Fruit fly (Drosophila melanogaster): ENCODE data around the gene Dip-B.
A peak's percentile ranks its signal among the peaks of the same experiment; 100 is the strongest.

Gene Dip-B

dm6 chr3R:13817480-13818305, 35.6 kb downstream of the Dip-B start (continued):
- TF ChIP-seq Mrtf (GFP tag; IDR thresholded peaks at IDR 0.05) (0 out of 3 replicates have a peak, but pooled peaks have one; percentile 22), seq (GFP tag; IDR thresholded peaks at IDR 0.05) (no peak), CG11696 (GFP tag; IDR thresholded peaks at IDR 0.05) (no peak), CG8281 (tag; optimal IDR thresholded peaks at IDR 0.05) (peak; percentile 23), klu (GFP tag; IDR thresholded peaks at IDR 0.05) (no peak), CG9876 (GFP tag; optimal IDR thresholded peaks at IDR 0.05) (no peak), H2.0 (GFP tag; IDR thresholded peaks at IDR 0.05) (peak; percentile 25), Hr3 (GFP tag; optimal IDR thresholded peaks at IDR 0.05) (peak; percentile 47), amos (GFP tag; IDR thresholded peaks at IDR 0.05; ENCODE audit: partially characterized antibody) (no peak), zf30C (GFP tag; optimal IDR thresholded peaks at IDR 0.05) (peak; percentile 23), kah (GFP tag; optimal IDR thresholded peaks at IDR 0.05) (peak; percentile 9), Pdp1 (GFP tag; optimal IDR thresholded peaks at IDR 0.05) (peak; percentile 40 to 47), CG10959 (GFP tag; IDR thresholded peaks at IDR 0.05) (no peak), ERR (GFP tag; optimal IDR thresholded peaks at IDR 0.05) (no peak), CG3407 (GFP tag; optimal IDR thresholded peaks at IDR 0.05) (peak; percentile 29), Antp (GFP tag; optimal IDR thresholded peaks at IDR 0.05) (peak; percentile 2), Hsf (GFP tag; optimal IDR thresholded peaks at IDR 0.05) (no peak), D19A (tag; optimal IDR thresholded peaks at IDR 0.05) (peak; percentile 57), Dll (GFP tag; IDR thresholded peaks at IDR 0.05; ENCODE audit: partially characterized antibody) (no peak), zfh1 (GFP tag; IDR thresholded peaks at IDR 0.05) (peak; percentile 41; the same call in 2 of the 3 replicates), gsb (GFP tag; IDR thresholded peaks at IDR 0.05) (no peak), Awh (GFP tag; IDR thresholded peaks at IDR 0.05) (peak; percentile 14; the same call in 1 of the 2 replicates), CG10565 (GFP tag; optimal IDR thresholded peaks at IDR 0.05) (no peak), Myb (GFP tag; optimal IDR thresholded peaks at IDR 0.05) (peak; percentile 9), Chrac-16 (GFP tag; optimal IDR thresholded peaks at IDR 0.05) (peak; percentile 29), CG32772 (GFP tag; IDR thresholded peaks at IDR 0.05) (peak; percentile 59), Sox100B (GFP tag; optimal IDR thresholded peaks at IDR 0.05) (peak; percentile 71), wek (GFP tag; optimal IDR thresholded peaks at IDR 0.05) (peak; percentile 8), dan (GFP tag; IDR thresholded peaks at IDR 0.05) (no peak), CG2120 (GFP tag; optimal IDR thresholded peaks at IDR 0.05) (no peak), dati (GFP tag; IDR thresholded peaks at IDR 0.05) (peak; percentile 34; the same call in 1 of the 2 replicates), tap (tag; optimal IDR thresholded peaks at IDR 0.05) (peak; percentile 45), Asciz (GFP tag; optimal IDR thresholded peaks at IDR 0.05) (peak; percentile 78), CG15514 (GFP tag; optimal IDR thresholded peaks at IDR 0.05) (no peak), CG9609 (GFP tag; optimal IDR thresholded peaks at IDR 0.05) (no peak), Doc3 (GFP tag; IDR thresholded peaks at IDR 0.05; ENCODE audit: partially characterized antibody) (no peak), CG4404 (GFP tag; IDR thresholded peaks at IDR 0.05) (peak; percentile 14; the same call in 1 of the 2 replicates), caup (GFP tag; optimal IDR thresholded peaks at IDR 0.05; ENCODE audit: severe bottlenecking) (no peak), Xrp1 (GFP tag; IDR thresholded peaks at IDR 0.05) (peak; percentile 73), crc (GFP tag; optimal IDR thresholded peaks at IDR 0.05) (no peak), gem (tag; optimal IDR thresholded peaks at IDR 0.05) (peak; percentile 85), jing (GFP tag; optimal IDR thresholded peaks at IDR 0.05) (peak; percentile 28), CG7357 (GFP tag; IDR thresholded peaks at IDR 0.05) (peak; percentile 49; the same call in 2 of the 3 replicates), ems (GFP tag; optimal IDR thresholded peaks at IDR 0.05) (no peak), HHEX (GFP tag; optimal IDR thresholded peaks at IDR 0.05) (peak; percentile 11), Jarid2 (GFP tag; optimal IDR thresholded peaks at IDR 0.05) (no peak), CG17186 (GFP tag; optimal IDR thresholded peaks at IDR 0.05) (peak; percentile 10), croc (GFP tag; conservative IDR thresholded peaks at IDR 0.05) (peak; percentile 83), CG34376 (GFP tag; optimal IDR thresholded peaks at IDR 0.05) (no peak), CTCF (GFP tag; optimal IDR thresholded peaks at IDR 0.05) (peak; percentile 15)

All from whole organism, embryonic.